Worm (Caenorhabditis elegans) whole organism, midembryonic: ENCODE data around the gene C12D5.5.

Source experiments
- klf-2 ChIP-seq: fragments of 200-800 bp; sonication (Bioruptor generic); conservative IDR thresholded peaks from 2 replicates; pipeline ENCODE4 v1.3.6; 2022; ENCODE audit warnings: missing genetic modification reagents, missing genetic modification characterization, missing compliant biosample characterization
- ref-1 ChIP-seq: fragments of 200-800 bp; sonication (Bioruptor generic); conservative IDR thresholded peaks from 2 replicates; pipeline ENCODE4 v1.3.6; 2022; ENCODE audit warnings: missing genetic modification reagents, missing genetic modification characterization, missing compliant biosample characterization
- tab-1 ChIP-seq: fragments of 200-800 bp; sonication (Bioruptor generic); IDR thresholded peaks from 2 replicates; pipeline ENCODE4 v1.3.6; 2022; ENCODE audit warnings: missing genetic modification characterization, missing compliant biosample characterization
- ztf-29 ChIP-seq: fragments of 200-800 bp; sonication (Bioruptor generic); IDR thresholded peaks from 2 replicates; pipeline ENCODE4 v1.3.6; 2022; ENCODE audit warnings: missing genetic modification reagents, missing genetic modification characterization, missing compliant biosample characterization

ce11 chrV:7689888-7690287 is 21.8 kb downstream of the C12D5.5 start, which contains the start of gene C12D5.9:
- TF ChIP-seq klf-2 (GFP tag; lab: Robert Waterston, UW) (no peak), ref-1 (GFP tag; lab: Robert Waterston, UW) (no peak), tab-1 (GFP tag; lab: Robert Waterston, UW) (no peak), ztf-29 (GFP tag; lab: Robert Waterston, UW) (no peak)
